Fruit fly (Drosophila melanogaster): ENCODE data around the gene CG3505.

dm6 chr3R:14662989-14663500 is 5.8 kb downstream of the CG3505 start, which contains the start of the genes Rad17 and BigH1:
- TF ChIP-seq psq (optimal IDR thresholded peaks at IDR 0.05) = no peak
- TF ChIP-seq pan (optimal IDR thresholded peaks at IDR 0.05) = no peak
- TF ChIP-seq CG8478 (optimal IDR thresholded peaks at IDR 0.05) = no peak
- no peak for TF ChIP-seq usp (GFP tag; optimal IDR thresholded peaks at IDR 0.05)
- TF ChIP-seq Dll (optimal IDR thresholded peaks at IDR 0.05) = no peak
